Fruit fly (Drosophila melanogaster): ENCODE results near the gene EndoA.
A peak's percentile ranks its signal among the peaks of the same experiment; 100 is the strongest.

Gene EndoA

dm6 chr3R:18918872-18919339, 12.5 kb downstream of the EndoA start (continued):
- peak; percentile 93 for TF ChIP-seq Hey (tag; optimal IDR thresholded peaks at IDR 0.05)
- peak; percentile 95 for TF ChIP-seq sug (tag; optimal IDR thresholded peaks at IDR 0.05)
- TF ChIP-seq Lim3 (GFP tag; IDR thresholded peaks at IDR 0.05): peak; percentile 36; the same call in 1 of the 2 replicates
- TF ChIP-seq CG31441 (GFP tag; IDR thresholded peaks at IDR 0.05): no peak
- TF ChIP-seq prd (optimal IDR thresholded peaks at IDR 0.05): no peak
- TF ChIP-seq prd (GFP tag; IDR thresholded peaks at IDR 0.05): no peak
- peak; percentile 98 for TF ChIP-seq crol (GFP tag; IDR thresholded peaks at IDR 0.05)
- peak in 1 of 2 experiments; percentile 39 for TF ChIP-seq crp (GFP tag; optimal IDR thresholded peaks at IDR 0.05)
- TF ChIP-seq CG14441 (GFP tag; IDR thresholded peaks at IDR 0.05): peak; percentile 25; the same call in 1 of the 2 replicates
- TF ChIP-seq Hr51 (GFP tag; optimal IDR thresholded peaks at IDR 0.05): peak in 1 of 2 experiments; percentile 11
- TF ChIP-seq CG10654 (GFP tag; optimal IDR thresholded peaks at IDR 0.05): no peak
- TF ChIP-seq CG32532 (GFP tag; IDR thresholded peaks at IDR 0.05): 0 out of 2 replicates have a peak, but pooled peaks have one; percentile 37
- TF ChIP-seq chinmo (GFP tag; IDR thresholded peaks at IDR 0.05; ENCODE audit: partially characterized antibody): peak; percentile 86; the same call in 2 of the 4 replicates
- peak; percentile 46 for TF ChIP-seq Deaf1 (tag; optimal IDR thresholded peaks at IDR 0.05)
- peak; percentile 58 for TF ChIP-seq CG12769 (tag; optimal IDR thresholded peaks at IDR 0.05)
- TF ChIP-seq CG34376 (GFP tag; optimal IDR thresholded peaks at IDR 0.05): peak; percentile 97
- peak; percentile 10; the same call in 1 of the 2 replicates for TF ChIP-seq CG32767 (GFP tag; IDR thresholded peaks at IDR 0.05)
- TF ChIP-seq tx (GFP tag; optimal IDR thresholded peaks at IDR 0.05): peak; percentile 12
- TF ChIP-seq Nf-YC (tag; optimal IDR thresholded peaks at IDR 0.05): peak; percentile 43
- TF ChIP-seq CG6175 (GFP tag; IDR thresholded peaks at IDR 0.05): peak; percentile 69; the same call in 2 of the 3 replicates
- no peak for TF ChIP-seq CG14860 (GFP tag; IDR thresholded peaks at IDR 0.05; ENCODE audit: partially characterized antibody)
- no peak for TF ChIP-seq lov (optimal IDR thresholded peaks at IDR 0.05)
- no peak for TF ChIP-seq lov (GFP tag; IDR thresholded peaks at IDR 0.05)
- TF ChIP-seq HmgZ (tag; optimal IDR thresholded peaks at IDR 0.05): peak; percentile 77
- TF ChIP-seq caup (GFP tag; optimal IDR thresholded peaks at IDR 0.05; ENCODE audit: severe bottlenecking): peak; percentile 49
- TF ChIP-seq CG9727 (GFP tag; optimal IDR thresholded peaks at IDR 0.05): peak; percentile 49
- 0 out of 2 replicates have a peak, but pooled peaks have one; percentile 40 for TF ChIP-seq Adf1 (GFP tag; IDR thresholded peaks at IDR 0.05)
- TF ChIP-seq CG6813 (GFP tag; optimal IDR thresholded peaks at IDR 0.05): peak; percentile 8
- peak; percentile 52 for TF ChIP-seq Hmr (GFP tag; optimal IDR thresholded peaks at IDR 0.05)
- TF ChIP-seq CG3847 (GFP tag; IDR thresholded peaks at IDR 0.05): no peak
- TF ChIP-seq CHES-1-like (GFP tag; optimal IDR thresholded peaks at IDR 0.05): peak; percentile 51
- TF ChIP-seq lilli (GFP tag; optimal IDR thresholded peaks at IDR 0.05): peak; percentile 28

- TF ChIP-seq chn (GFP tag; optimal IDR thresholded peaks at IDR 0.05): no peak
- TF ChIP-seq zen2 (GFP tag; IDR thresholded peaks at IDR 0.05; ENCODE audit: partially characterized antibody): no peak
- TF ChIP-seq CG14710 (tag; optimal IDR thresholded peaks at IDR 0.05): peak; percentile 8
- peak; percentile 31 for TF ChIP-seq HmgZ (tag; optimal IDR thresholded peaks at IDR 0.05)
- peak; percentile 58 to 76 for TF ChIP-seq Trl (optimal IDR thresholded peaks at IDR 0.05)
- TF ChIP-seq Trl (GFP tag; optimal IDR thresholded peaks at IDR 0.05): no peak
- 0 out of 3 replicates have a peak, but pooled peaks have one; percentile 36 for TF ChIP-seq so (GFP tag; IDR thresholded peaks at IDR 0.05)
- no peak for TF ChIP-seq inv (GFP tag; IDR thresholded peaks at IDR 0.05; ENCODE audit: partially characterized antibody)
- TF ChIP-seq trh (GFP tag; optimal IDR thresholded peaks at IDR 0.05): no peak
- no peak for TF ChIP-seq Dfd (GFP tag; optimal IDR thresholded peaks at IDR 0.05)
- TF ChIP-seq CG10979 (tag; optimal IDR thresholded peaks at IDR 0.05): no peak
- TF ChIP-seq Opbp (GFP tag; IDR thresholded peaks at IDR 0.05; ENCODE audit: partially characterized antibody): no peak
- TF ChIP-seq her (GFP tag; optimal IDR thresholded peaks at IDR 0.05): no peak
- TF ChIP-seq CHES-1-like (GFP tag; optimal IDR thresholded peaks at IDR 0.05): no peak
- TF ChIP-seq CG31224 (GFP tag; IDR thresholded peaks at IDR 0.05): no peak
- TF ChIP-seq NfI (GFP tag; optimal IDR thresholded peaks at IDR 0.05): no peak
- TF ChIP-seq Sin3A (optimal IDR thresholded peaks at IDR 0.05): no peak
- TF ChIP-seq CG12744 (GFP tag; optimal IDR thresholded peaks at IDR 0.05): no peak
- TF ChIP-seq gsb (GFP tag; IDR thresholded peaks at IDR 0.05): no peak
- TF ChIP-seq bowl (GFP tag; IDR thresholded peaks at IDR 0.05): no peak
- peak; percentile 43 for TF ChIP-seq bigmax (GFP tag; optimal IDR thresholded peaks at IDR 0.05)
Observed at dm6 chr3R:18923208-18923761, 16.9 kb downstream of the EndoA start.

Data from whole organism, embryonic.